Worm (Caenorhabditis elegans): ENCODE measurements around the gene C25D7.5.

Gene C25D7.5

DNA sequence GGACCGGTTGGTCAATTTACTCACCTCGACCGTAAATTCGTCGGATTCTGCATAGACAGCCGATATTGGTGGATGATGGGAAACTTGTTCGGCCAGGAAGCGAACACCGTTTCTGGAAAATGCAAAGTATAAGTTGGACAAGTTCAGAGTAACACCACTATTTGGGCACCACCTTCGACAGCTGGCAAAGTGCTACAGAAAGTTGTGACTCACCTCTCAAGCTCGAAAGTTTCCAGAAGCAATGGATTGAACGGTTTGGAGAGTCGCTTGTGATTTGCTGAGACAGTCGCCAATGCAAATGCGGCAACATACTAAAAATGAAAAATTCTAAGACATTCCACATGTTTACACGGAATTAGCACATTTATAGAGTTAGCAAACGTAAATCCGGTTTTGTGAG, 39.1 kb upstream of the C25D7.5 start:
- TF ChIP-seq bed-1 (GFP tag; IDR thresholded peaks at IDR 0.05) (no peak), chd-7 (tag; optimal IDR thresholded peaks at IDR 0.05) (no peak), akir-1 (GFP tag; optimal IDR thresholded peaks at IDR 0.05) (no peak), nhr-179 (tag; optimal IDR thresholded peaks at IDR 0.05) (no peak), F57A8.1 (GFP tag; optimal IDR thresholded peaks at IDR 0.05) (no peak), zfh-2 (GFP tag; conservative IDR thresholded peaks at IDR 0.05) (no peak), hmg-1.2 (GFP tag; IDR thresholded peaks at IDR 0.05) (no peak), F37B4.10 (GFP tag; IDR thresholded peaks at IDR 0.05) (no peak), ztf-28 (GFP tag; IDR thresholded peaks at IDR 0.05) (no peak), F52B5.7 (tag; optimal IDR thresholded peaks at IDR 0.05) (no peak), hlh-12 (tag; optimal IDR thresholded peaks at IDR 0.05) (no peak), repo-1 (tag; optimal IDR thresholded peaks at IDR 0.05) (no peak), C06A6.2 (GFP tag; conservative IDR thresholded peaks at IDR 0.05) (no peak), somi-1 (GFP tag; optimal IDR thresholded peaks at IDR 0.05) (no peak), him-1 (tag; optimal IDR thresholded peaks at IDR 0.05) (no peak), nhr-120 (GFP tag; IDR thresholded peaks at IDR 0.05) (no peak), snpc-4 (GFP tag; optimal IDR thresholded peaks at IDR 0.05) (no peak), snpc-4 (tag; optimal IDR thresholded peaks at IDR 0.05) (no peak), lin-35 (GFP tag; optimal IDR thresholded peaks at IDR 0.05) (no peak)

DNA sequence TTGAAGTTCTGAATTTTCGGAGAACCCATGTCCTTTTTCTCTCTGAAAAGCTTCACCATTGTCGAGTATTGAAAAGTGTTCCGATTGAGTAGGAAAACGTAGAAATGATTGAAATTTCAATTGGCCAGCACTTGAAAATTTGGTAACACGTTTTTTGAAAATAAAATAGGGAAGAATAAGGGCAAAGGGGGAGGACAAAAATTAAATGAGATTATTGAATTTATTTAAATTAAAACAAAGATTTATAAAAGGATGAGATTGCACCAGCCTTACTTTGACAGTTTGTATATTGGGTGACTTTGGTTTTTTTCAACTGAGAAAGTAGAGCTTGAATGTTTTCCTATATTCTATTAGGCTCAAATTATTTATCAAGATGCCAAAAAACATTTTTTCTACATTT, 38.3 kb upstream of the C25D7.5 start, which contains the start of gene obr-2:
Gene obr-2, minus strand, starts transcription at position 101 of the 400 bp plus-strand sequence.
- TF ChIP-seq B0035.1 (tag; optimal IDR thresholded peaks at IDR 0.05): no peak
- TF ChIP-seq snpc-1.3 (tag; optimal IDR thresholded peaks at IDR 0.05; ENCODE audit: insufficient read depth): no peak
- TF ChIP-seq akir-1 (GFP tag; optimal IDR thresholded peaks at IDR 0.05): no peak
- no peak for TF ChIP-seq egrh-3 (GFP tag; IDR thresholded peaks at IDR 0.05)
- TF ChIP-seq nhr-179 (tag; optimal IDR thresholded peaks at IDR 0.05): no peak
- TF ChIP-seq mcd-1 (GFP tag; IDR thresholded peaks at IDR 0.05): no peak
- no peak for TF ChIP-seq sea-2 (GFP tag; IDR thresholded peaks at IDR 0.05)
- no peak for TF ChIP-seq ama-1 (optimal IDR thresholded peaks at IDR 0.05)
- no peak for TF ChIP-seq ama-1 (GFP tag; optimal IDR thresholded peaks at IDR 0.05)
- no peak for TF ChIP-seq ztf-3 (GFP tag; optimal IDR thresholded peaks at IDR 0.05)
- no peak for TF ChIP-seq aptf-3 (GFP tag; IDR thresholded peaks at IDR 0.05)
- no peak for TF ChIP-seq ztf-6 (GFP tag; IDR thresholded peaks at IDR 0.05)
- TF ChIP-seq madf-8 (GFP tag; conservative IDR thresholded peaks at IDR 0.05): no peak
- TF ChIP-seq madf-3 (GFP tag; IDR thresholded peaks at IDR 0.05): no peak
- TF ChIP-seq nhr-27 (tag; optimal IDR thresholded peaks at IDR 0.05): no peak
- no peak for TF ChIP-seq nfya-1 (tag; optimal IDR thresholded peaks at IDR 0.05; ENCODE audit: borderline replicate concordance, insufficient read depth)
- no peak for TF ChIP-seq snpc-1.1 (tag; optimal IDR thresholded peaks at IDR 0.05; ENCODE audit: insufficient read depth)

DNA sequence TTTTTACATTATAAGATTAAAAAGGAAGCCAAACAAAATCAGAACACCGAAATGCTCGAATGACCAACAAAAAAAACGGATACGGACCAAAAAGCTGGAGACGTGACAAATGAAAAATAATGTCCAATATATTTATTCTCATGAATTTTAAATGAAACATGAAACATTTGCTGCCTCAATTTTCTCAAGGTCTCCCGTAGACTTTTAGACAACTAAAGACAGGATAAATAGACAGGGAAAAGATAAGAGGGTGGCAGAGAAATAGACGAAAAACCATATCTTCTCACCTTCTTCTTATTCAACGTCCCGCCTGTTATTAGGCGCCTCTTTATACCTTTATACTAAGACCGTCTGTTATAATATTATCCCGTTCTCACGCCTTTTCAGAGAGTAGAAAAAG, 36.7 kb upstream of the C25D7.5 start:
- TF ChIP-seq ekl-4 (GFP tag; IDR thresholded peaks at IDR 0.05) (no peak), T26A5.8 (tag; optimal IDR thresholded peaks at IDR 0.05) (no peak), hmg-1.2 (GFP tag; IDR thresholded peaks at IDR 0.05) (no peak), cebp-2 (GFP tag; IDR thresholded peaks at IDR 0.05) (no peak)

All from whole organism, young adult.